Worm (Caenorhabditis elegans) whole organism, early embryonic: ENCODE measurements around the gene mltn-3.

Experiments used
- F13C5.2 ChIP-seq: sonication (generic microtip); optimal IDR thresholded peaks from 2 replicates; lab custom pipeline; 2017; ENCODE audit warnings: mild to moderate bottlenecking, missing genetic modification characterization, inconsistent platforms, missing compliant biosample characterization
- ama-1 ChIP-seq: fragments of 150-350 bp; optimal IDR thresholded peaks from 2 replicates; lab custom pipeline; 2014
- ceh-13 ChIP-seq: fragments of 200-800 bp; sonication (Bioruptor generic); optimal IDR thresholded peaks from 2 replicates; lab custom pipeline; 2018; ENCODE audit warnings: mild to moderate bottlenecking, missing genetic modification characterization, missing compliant biosample characterization
- ceh-36 ChIP-seq: sonication (generic microtip); optimal IDR thresholded peaks from 2 replicates; lab custom pipeline; 2016; ENCODE audit warnings: missing genetic modification characterization, inconsistent platforms, missing compliant biosample characterization
- hmbx-1 ChIP-seq: sonication (generic microtip); optimal IDR thresholded peaks from 2 replicates; lab custom pipeline; 2016; ENCODE audit warnings: mild to moderate bottlenecking, missing genetic modification characterization, missing compliant biosample characterization
- pes-1 ChIP-seq: fragments of 200-800 bp; sonication (Bioruptor generic); IDR thresholded peaks from 2 replicates; pipeline ENCODE4 v1.3.6; 2022; ENCODE audit warnings: missing genetic modification reagents, missing genetic modification characterization, missing compliant biosample characterization
- scrt-1 ChIP-seq: fragments of 200-800 bp; sonication (Bioruptor generic); IDR thresholded peaks from 2 replicates; pipeline ENCODE4 v1.3.6; 2022; ENCODE audit warnings: missing genetic modification characterization, missing compliant biosample characterization
- sea-1 ChIP-seq: fragments of 200-800 bp; sonication (Bioruptor generic); conservative IDR thresholded peaks from 2 replicates; pipeline ENCODE4 v1.3.6; 2022; ENCODE audit warnings: missing genetic modification characterization, missing compliant biosample characterization

DNA sequence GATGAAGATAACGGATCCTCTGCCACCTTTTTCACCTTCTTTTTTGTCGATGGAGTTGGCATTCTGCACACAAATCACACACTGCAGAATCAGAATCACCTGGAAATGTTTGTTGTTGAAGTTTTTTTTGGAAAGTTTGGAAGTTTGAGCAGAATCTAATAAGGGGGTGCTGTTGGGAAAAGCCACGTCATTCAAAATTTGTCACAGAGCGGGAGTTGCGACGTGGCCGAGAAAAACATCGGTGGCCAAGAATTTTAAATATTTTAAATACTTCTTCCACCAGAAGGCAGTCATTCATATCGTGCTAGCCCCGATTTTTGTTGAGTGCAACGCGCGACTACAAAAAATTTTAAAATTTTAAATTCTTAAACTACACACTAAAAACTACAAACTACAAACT is 46.2 kb downstream of the mltn-3 start, which contains the start of gene rpi-1:
- TF ChIP-seq ceh-13 (GFP tag; lab: Kevin White, UChicago) (no peak), pes-1 (GFP tag; lab: Robert Waterston, UW) (no peak), scrt-1 (GFP tag; lab: Robert Waterston, UW) (no peak), ceh-36 (tag; lab: Kevin White, UChicago) (no peak), sea-1 (no peak), ama-1 (no peak), hmbx-1 (tag; lab: Kevin White, UChicago) (no peak), F13C5.2 (tag; lab: Kevin White, UChicago) (no peak)
